Worm (Caenorhabditis elegans): Measurements from ENCODE around the gene sma-1.

- TF ChIP-seq ama-1 (optimal IDR thresholded peaks at IDR 0.05): no peak
- TF ChIP-seq lin-11 (tag; optimal IDR thresholded peaks at IDR 0.05): no peak
- TF ChIP-seq pha-4 (tag; optimal IDR thresholded peaks at IDR 0.05): no peak
- TF ChIP-seq nfya-1 (tag; optimal IDR thresholded peaks at IDR 0.05): no peak
- TF ChIP-seq unc-86 (tag; optimal IDR thresholded peaks at IDR 0.05): no peak
- TF ChIP-seq K09A11.1 (tag; optimal IDR thresholded peaks at IDR 0.05; ENCODE audit: insufficient read depth): no peak
- no peak for TF ChIP-seq ref-2 (tag; optimal IDR thresholded peaks at IDR 0.05)
- no peak for TF ChIP-seq ceh-18 (tag; optimal IDR thresholded peaks at IDR 0.05)
- no peak for TF ChIP-seq pqm-1 (tag; optimal IDR thresholded peaks at IDR 0.05)
- no peak for TF ChIP-seq nhr-232 (tag; optimal IDR thresholded peaks at IDR 0.05)
- TF ChIP-seq pros-1 (tag; optimal IDR thresholded peaks at IDR 0.05): no peak
Measured at ce11 chrV:11943737-11944136, 44.5 kb downstream of the sma-1 start.

All from whole organism, late embryonic.